Worm (Caenorhabditis elegans) whole organism, L2 larva: ENCODE data around the gene sms-2.

Experiments used
- C34F6.9 ChIP-seq: fragments of 150-350 bp; optimal IDR thresholded peaks from 2 replicates; lab custom pipeline; 2014; ENCODE audit warnings: missing biosample characterization, missing genetic modification characterization
- F13H6.1 ChIP-seq: sonication (generic microtip); optimal IDR thresholded peaks from 2 replicates; lab custom pipeline; 2016; ENCODE audit warnings: missing genetic modification characterization, missing compliant biosample characterization
- R02D3.7 ChIP-seq: fragments of 150-350 bp; optimal IDR thresholded peaks from 2 replicates; lab custom pipeline; 2014; ENCODE audit warnings: missing biosample characterization, missing genetic modification characterization
- ZK546.5 ChIP-seq: sonication (generic microtip); optimal IDR thresholded peaks from 2 replicates; lab custom pipeline; 2017; ENCODE audit warnings: missing biosample characterization, missing genetic modification characterization
- alr-1 ChIP-seq: fragments of 150-350 bp; optimal IDR thresholded peaks from 2 replicates; lab custom pipeline; 2014; ENCODE audit warnings: missing biosample characterization, missing genetic modification characterization
- aly-2 ChIP-seq: fragments of 150-350 bp; optimal IDR thresholded peaks from 2 replicates; lab custom pipeline; 2014; ENCODE audit warnings: missing biosample characterization, missing genetic modification characterization
- ama-1 ChIP-seq: fragments of 150-350 bp; optimal IDR thresholded peaks from 2 replicates; lab custom pipeline; 2018; ENCODE audit warnings: inconsistent platforms
- ceh-16 ChIP-seq: fragments of 150-350 bp; optimal IDR thresholded peaks from 2 replicates; lab custom pipeline; 2014; ENCODE audit warnings: missing biosample characterization, missing genetic modification characterization
- crh-2 ChIP-seq: sonication (generic microtip); optimal IDR thresholded peaks from 2 replicates; lab custom pipeline; 2017; ENCODE audit warnings: missing biosample characterization, missing genetic modification characterization
- egl-27 ChIP-seq: sonication (generic microtip); optimal IDR thresholded peaks from 3 replicates; lab custom pipeline; 2017; ENCODE audit warnings: missing biosample characterization, missing genetic modification reagents, missing genetic modification characterization
- elt-1 ChIP-seq: fragments of 150-350 bp; optimal IDR thresholded peaks from 2 replicates; lab custom pipeline; 2014; ENCODE audit warnings: missing biosample characterization, missing genetic modification characterization
- elt-3 ChIP-seq: sonication (generic microtip); optimal IDR thresholded peaks from 2 replicates; lab custom pipeline; 2017; ENCODE audit warnings: missing biosample characterization, missing genetic modification characterization
- fos-1 ChIP-seq: fragments of 150-350 bp; optimal IDR thresholded peaks from 2 replicates; lab custom pipeline; 2014; ENCODE audit warnings: missing biosample characterization, missing genetic modification characterization
- gmeb-1 ChIP-seq: fragments of 150-350 bp; optimal IDR thresholded peaks from 2 replicates; lab custom pipeline; 2014; ENCODE audit warnings: missing biosample characterization, missing genetic modification characterization
- lin-11 ChIP-seq: fragments of 150-350 bp; sonication (generic microtip); optimal IDR thresholded peaks from 2 replicates; lab custom pipeline; 2014; ENCODE audit warnings: missing biosample characterization, missing genetic modification characterization, inconsistent platforms, mixed read lengths
- lin-13 ChIP-seq: fragments of 150-350 bp; optimal IDR thresholded peaks from 2 replicates; lab custom pipeline; 2014; ENCODE audit warnings: missing biosample characterization, missing genetic modification reagents, missing genetic modification characterization
- lin-39 ChIP-seq: fragments of 150-350 bp; optimal IDR thresholded peaks from 2 replicates; lab custom pipeline; 2014; ENCODE audit warnings: missing biosample characterization, missing genetic modification reagents, missing genetic modification characterization
- lsy-2 ChIP-seq, 2 experiments: fragments of 150-350 bp in 1 of 2; sonication (generic microtip) in 1 of 2; optimal IDR thresholded peaks; 2 replicates each; lab custom pipeline; 2014 to 2017; ENCODE audit warnings: missing biosample characterization in 2 of 2, missing genetic modification characterization in 2 of 2
- mab-5 ChIP-seq: fragments of 150-350 bp; optimal IDR thresholded peaks from 2 replicates; lab custom pipeline; 2014; ENCODE audit warnings: missing biosample characterization, missing genetic modification characterization
- mdl-1 ChIP-seq, 2 experiments: fragments of 150-350 bp in 1 of 2; sonication (generic microtip) in 1 of 2; optimal IDR thresholded peaks; 2 replicates each; lab custom pipeline; 2017; ENCODE audit warnings: missing biosample characterization in 2 of 2, missing genetic modification characterization in 2 of 2
- nhr-10 ChIP-seq: sonication (generic microtip); optimal IDR thresholded peaks from 2 replicates; lab custom pipeline; 2017; ENCODE audit warnings: missing biosample characterization, missing genetic modification characterization
- nhr-11 ChIP-seq: fragments of 150-350 bp; optimal IDR thresholded peaks from 2 replicates; lab custom pipeline; 2014; ENCODE audit warnings: missing biosample characterization, missing genetic modification characterization
- nhr-12 ChIP-seq: fragments of 150-350 bp; optimal IDR thresholded peaks from 2 replicates; lab custom pipeline; 2014; ENCODE audit warnings: missing biosample characterization, missing genetic modification characterization
- nhr-21 ChIP-seq: fragments of 150-350 bp; optimal IDR thresholded peaks from 2 replicates; lab custom pipeline; 2014; ENCODE audit warnings: missing biosample characterization, missing genetic modification characterization
- nhr-23 ChIP-seq: fragments of 150-350 bp; optimal IDR thresholded peaks from 2 replicates; lab custom pipeline; 2014; ENCODE audit warnings: missing biosample characterization, missing genetic modification reagents, missing genetic modification characterization
- nhr-237 ChIP-seq: fragments of 150-350 bp; optimal IDR thresholded peaks from 2 replicates; lab custom pipeline; 2014; ENCODE audit warnings: missing biosample characterization, missing genetic modification characterization
- nhr-25 ChIP-seq: fragments of 150-350 bp; sonication (generic microtip); optimal IDR thresholded peaks from 3 replicates; lab custom pipeline; 2014; ENCODE audit warnings: missing biosample characterization, missing genetic modification characterization
- nhr-6 ChIP-seq: fragments of 150-350 bp; optimal IDR thresholded peaks from 2 replicates; lab custom pipeline; 2014; ENCODE audit warnings: missing biosample characterization, missing genetic modification characterization
- nhr-77 ChIP-seq: fragments of 150-350 bp; optimal IDR thresholded peaks from 2 replicates; lab custom pipeline; 2014; ENCODE audit warnings: missing biosample characterization, missing genetic modification characterization
- sem-4 ChIP-seq: fragments of 150-350 bp; optimal IDR thresholded peaks from 2 replicates; lab custom pipeline; 2014; ENCODE audit warnings: missing biosample characterization, missing genetic modification reagents, missing genetic modification characterization
- skn-1 ChIP-seq: sonication (generic microtip); optimal IDR thresholded peaks from 2 replicates; lab custom pipeline; 2017; ENCODE audit warnings: missing biosample characterization, missing genetic modification characterization
- sma-3 ChIP-seq: sonication (generic microtip); optimal IDR thresholded peaks from 2 replicates; lab custom pipeline; 2016; ENCODE audit warnings: missing genetic modification reagents, missing genetic modification characterization, missing compliant biosample characterization
- sma-9 ChIP-seq, 2 experiments: fragments of 150-350 bp in 1 of 2; sonication (generic microtip) in 1 of 2; optimal IDR thresholded peaks; 2 replicates each; lab custom pipeline; 2014 to 2016; ENCODE audit warnings: missing genetic modification characterization in 2 of 2, mild to moderate bottlenecking in 1 of 2, missing biosample characterization in 1 of 2, missing compliant biosample characterization in 1 of 2, missing genetic modification reagents in 1 of 2, moderate library complexity in 1 of 2
- snpc-4 ChIP-seq: fragments of 150-350 bp; optimal IDR thresholded peaks from 2 replicates; lab custom pipeline; 2014; ENCODE audit warnings: missing biosample characterization, missing genetic modification characterization
- unc-55 ChIP-seq: fragments of 150-350 bp; sonication (generic microtip); optimal IDR thresholded peaks from 3 replicates; lab custom pipeline; 2014; ENCODE audit warnings: missing biosample characterization, missing genetic modification reagents, missing genetic modification characterization
- unc-62 ChIP-seq: fragments of 150-350 bp; optimal IDR thresholded peaks from 2 replicates; lab custom pipeline; 2014; ENCODE audit warnings: missing biosample characterization, missing genetic modification reagents, missing genetic modification characterization
- zag-1 ChIP-seq: fragments of 150-350 bp; optimal IDR thresholded peaks from 2 replicates; lab custom pipeline; 2014; ENCODE audit warnings: missing biosample characterization, missing genetic modification characterization
- ztf-1 ChIP-seq: fragments of 200-800 bp; sonication (Bioruptor generic); conservative IDR thresholded peaks from 2 replicates; pipeline ENCODE4 v1.3.6; 2022; ENCODE audit warnings: missing genetic modification characterization, missing compliant biosample characterization
- ztf-11 ChIP-seq: sonication (generic microtip); optimal IDR thresholded peaks from 2 replicates; lab custom pipeline; 2017; ENCODE audit warnings: missing biosample characterization, missing genetic modification characterization
- ztf-4 ChIP-seq: fragments of 150-350 bp; optimal IDR thresholded peaks from 2 replicates; lab custom pipeline; 2014; ENCODE audit warnings: missing biosample characterization, missing genetic modification characterization

The sms-2 gene

ce11 chrX:949466-949865 lies 783 bp upstream of the sms-2 start (continued):
- TF ChIP-seq lsy-2 (tag; optimal IDR thresholded peaks at IDR 0.05; lab: Kevin White, UChicago), result peak; percentile 77 to 90
- no peak for TF ChIP-seq elt-3 (tag; lab: Kevin White, UChicago)
- peak; percentile 74 for TF ChIP-seq snpc-4 (tag; lab: Kevin White, UChicago)
- TF ChIP-seq sem-4, result peak; percentile 94
- TF ChIP-seq ama-1 (lab: Kevin White, UChicago), result no peak
- TF ChIP-seq mdl-1 (tag; optimal IDR thresholded peaks at IDR 0.05; lab: Kevin White, UChicago), result peak in 1 of 2 experiments; percentile 82
- TF ChIP-seq nhr-77 (tag; lab: Kevin White, UChicago), result no peak
- TF ChIP-seq lin-11, result peak; percentile 83
- TF ChIP-seq sma-9 (GFP tag; optimal IDR thresholded peaks at IDR 0.05; lab: Kevin White, UChicago), result peak; percentile 95
- TF ChIP-seq sma-9 (tag; optimal IDR thresholded peaks at IDR 0.05; lab: Kevin White, UChicago), result no peak
- peak; percentile 85 for TF ChIP-seq crh-2
- TF ChIP-seq zag-1, result peak; percentile 97
- TF ChIP-seq sma-3 (GFP tag; lab: Kevin White, UChicago), result peak; percentile 78
- no peak for TF ChIP-seq alr-1 (tag; lab: Kevin White, UChicago)
- TF ChIP-seq ztf-1 (GFP tag; lab: Robert Waterston, UW), result no peak
- TF ChIP-seq nhr-237, result no peak
- peak; percentile 93 for TF ChIP-seq nhr-6 (tag; lab: Kevin White, UChicago)
- peak; percentile 64 for TF ChIP-seq gmeb-1 (tag; lab: Kevin White, UChicago)
- peak; percentile 96 for TF ChIP-seq F13H6.1 (tag; lab: Kevin White, UChicago)
- peak; percentile 71 for TF ChIP-seq lin-39 (tag; lab: Kevin White, UChicago)
- TF ChIP-seq nhr-10 (tag; lab: Kevin White, UChicago), result peak; percentile 58
- peak; percentile 83 for TF ChIP-seq ztf-4 (tag; lab: Kevin White, UChicago)
- TF ChIP-seq nhr-12, result no peak
- TF ChIP-seq mab-5 (tag; lab: Kevin White, UChicago), result peak; percentile 96

- TF ChIP-seq unc-55 (GFP tag; lab: Kevin White, UChicago) (no peak), R02D3.7 (tag; lab: Kevin White, UChicago) (no peak), skn-1 (no peak), aly-2 (tag; lab: Kevin White, UChicago) (no peak), unc-62 (no peak), nhr-77 (tag; lab: Kevin White, UChicago) (no peak), lin-39 (tag; lab: Kevin White, UChicago) (no peak), ztf-11 (no peak), mab-5 (tag; lab: Kevin White, UChicago) (no peak), mdl-1 (tag; optimal IDR thresholded peaks at IDR 0.05; lab: Kevin White, UChicago) (no peak), nhr-12 (no peak), egl-27 (tag; lab: Kevin White, UChicago) (no peak), nhr-21 (no peak), nhr-11 (tag; lab: Kevin White, UChicago) (no peak), nhr-23 (no peak)
Observed at ce11 chrX:947885-948284, 798 bp downstream of the sms-2 start.

- TF ChIP-seq C34F6.9 (tag; lab: Kevin White, UChicago), result no peak
- peak; percentile 25 for TF ChIP-seq fos-1 (tag; lab: Kevin White, UChicago)
- TF ChIP-seq skn-1, result no peak
- no peak for TF ChIP-seq elt-3 (tag; lab: Kevin White, UChicago)
- TF ChIP-seq crh-2, result peak; percentile 64
- TF ChIP-seq egl-27 (tag; lab: Kevin White, UChicago), result no peak
- TF ChIP-seq ceh-16, result no peak
- no peak for TF ChIP-seq sem-4
- TF ChIP-seq nhr-21, result no peak
- no peak for TF ChIP-seq lsy-2 (tag; optimal IDR thresholded peaks at IDR 0.05; lab: Kevin White, UChicago)
- no peak for TF ChIP-seq nhr-237
- TF ChIP-seq nhr-25, result no peak
- TF ChIP-seq mab-5 (tag; lab: Kevin White, UChicago), result no peak
- no peak for TF ChIP-seq nhr-12
- TF ChIP-seq elt-1 (tag; lab: Kevin White, UChicago), result no peak
- TF ChIP-seq nhr-6 (tag; lab: Kevin White, UChicago), result no peak
- no peak for TF ChIP-seq nhr-11 (tag; lab: Kevin White, UChicago)
- no peak for TF ChIP-seq nhr-77 (tag; lab: Kevin White, UChicago)
- TF ChIP-seq lin-13 (GFP tag; lab: Kevin White, UChicago), result no peak
- TF ChIP-seq ztf-4 (tag; lab: Kevin White, UChicago), result no peak
- TF ChIP-seq F13H6.1 (tag; lab: Kevin White, UChicago), result no peak
- no peak for TF ChIP-seq ama-1 (lab: Kevin White, UChicago)
- no peak for TF ChIP-seq ZK546.5 (tag; lab: Kevin White, UChicago)
- no peak for TF ChIP-seq snpc-4 (tag; lab: Kevin White, UChicago)
- no peak for TF ChIP-seq gmeb-1 (tag; lab: Kevin White, UChicago)
- peak; percentile 2 for TF ChIP-seq sma-3 (GFP tag; lab: Kevin White, UChicago)
- TF ChIP-seq, all 48 proteins: peak for 3
Observed at ce11 chrX:945669-946068, 3.0 kb downstream of the sms-2 start.
